Worm (Caenorhabditis elegans) whole organism, dauer: Measurements from ENCODE around the gene C49C3.8.

ENCODE experiments used
- unc-62 ChIP-seq: sonication (generic microtip); optimal IDR thresholded peaks from 2 replicates; lab custom pipeline; 2017; ENCODE audit warnings: missing biosample characterization, missing genetic modification reagents, missing genetic modification characterization

Gene C49C3.8

DNA sequence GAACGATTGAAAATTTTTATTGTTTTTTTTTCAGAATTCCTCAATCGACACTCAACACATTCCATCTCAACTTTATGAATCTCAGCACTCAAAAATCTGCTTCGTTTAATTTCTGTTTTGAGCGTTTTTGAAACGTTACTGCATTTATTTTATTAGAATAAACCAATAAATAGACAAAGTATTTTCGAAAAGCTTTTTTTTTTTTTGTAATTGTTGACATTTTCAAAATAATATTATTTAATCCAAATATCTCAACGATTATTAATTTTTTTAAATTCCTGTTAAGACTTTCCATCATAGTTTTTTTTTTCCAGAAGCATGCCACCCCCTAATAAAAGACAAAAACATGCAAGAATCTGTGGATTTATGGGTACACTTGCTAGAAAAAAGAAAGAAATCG is 2.7 kb upstream of the C49C3.8 start, which contains the start of gene C49C3.7:
Gene C49C3.7 (plus strand): TSS at position 301 of the 400 bp plus-strand sequence.
- TF ChIP-seq unc-62 (GFP tag; lab: Kevin White, UChicago): no peak

DNA sequence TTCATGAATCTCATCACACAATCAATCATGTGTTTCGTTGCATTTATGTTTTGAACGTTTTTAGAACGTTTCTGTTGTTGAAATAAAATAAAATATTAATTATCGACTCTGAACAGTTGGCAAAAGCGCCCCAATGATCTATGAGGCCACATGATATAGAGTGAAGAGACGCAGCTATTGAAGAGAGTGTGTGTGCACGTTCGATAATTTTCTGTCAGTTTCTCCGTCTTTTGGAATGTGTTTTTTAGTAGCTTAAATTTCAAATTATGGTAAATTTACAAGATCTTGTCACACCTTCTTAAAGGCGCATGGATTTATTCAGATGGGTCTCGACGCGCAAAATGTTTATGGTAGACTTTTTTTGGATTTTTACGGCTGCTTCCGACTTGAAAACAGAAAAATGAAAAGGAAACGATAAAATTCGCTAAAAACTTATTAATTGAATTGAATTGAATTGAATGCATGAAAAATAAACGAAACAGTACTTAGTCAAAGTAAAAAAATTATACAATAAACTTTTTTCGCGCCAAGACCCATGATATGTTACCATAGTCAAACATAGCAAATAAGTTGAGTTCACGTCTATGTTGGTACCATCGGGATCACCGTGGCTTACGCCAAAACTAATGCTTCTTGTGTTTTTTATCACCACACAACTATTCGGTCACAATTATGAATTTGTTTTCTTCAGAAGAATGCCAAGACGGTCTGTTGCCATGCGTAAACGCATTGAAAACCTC is 1.3 kb upstream of the C49C3.8 start, which contains the start of gene C49C3.15:
Gene C49C3.15 (plus strand): TSS at position 690 of the 740 bp plus-strand sequence.
- no peak for TF ChIP-seq unc-62 (GFP tag; lab: Kevin White, UChicago)

DNA sequence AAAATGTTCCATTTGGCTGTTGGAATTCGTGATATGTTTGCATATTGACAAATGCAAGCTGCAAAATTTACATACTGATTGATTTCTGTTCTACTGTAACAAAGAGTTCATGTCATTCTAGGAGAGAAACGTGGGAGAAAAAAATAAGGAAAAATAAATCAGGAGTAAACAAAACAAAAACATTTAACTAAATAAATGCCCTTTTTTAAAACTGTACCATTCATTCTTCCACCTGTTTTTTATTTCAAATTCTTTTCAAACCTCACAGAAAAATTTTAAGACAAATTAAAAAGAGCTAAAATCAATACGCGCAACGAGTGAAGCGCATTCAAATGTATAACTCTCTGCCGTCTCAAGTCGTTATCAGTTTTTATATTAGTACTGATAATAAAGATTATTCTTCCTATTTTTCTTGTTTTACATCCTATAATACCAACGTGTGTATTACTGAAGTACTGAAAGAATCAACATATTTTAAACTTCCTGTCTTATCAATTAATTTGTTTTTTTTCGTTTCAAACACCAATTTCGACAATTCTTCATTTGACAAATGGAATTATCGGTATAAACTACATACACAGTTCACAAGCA is 4.0 kb downstream of the C49C3.8 start, which contains the start of gene C49C3.10:
Gene C49C3.10 (minus strand): TSS at position 51 of the 591 bp plus-strand sequence.
- no peak for TF ChIP-seq unc-62 (GFP tag; lab: Kevin White, UChicago)

DNA sequence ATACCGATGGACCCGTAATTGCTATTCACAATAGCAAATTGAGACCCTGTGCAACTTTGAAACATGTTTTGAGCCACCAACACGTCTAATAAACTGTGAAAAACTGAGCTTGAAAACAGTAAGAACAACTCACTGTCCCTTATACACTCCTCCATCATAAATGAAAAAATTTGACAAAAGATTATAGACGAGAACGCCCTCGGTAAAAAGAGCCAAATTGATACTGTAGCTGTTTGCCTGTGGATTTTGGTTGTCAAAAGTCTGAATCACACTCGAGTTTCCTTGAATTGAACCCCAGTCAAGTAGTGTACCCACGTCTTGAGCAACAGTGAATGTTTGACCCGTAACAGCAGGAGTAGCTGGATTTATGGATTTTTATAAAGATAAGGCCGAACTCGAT is 6.0 kb downstream of the C49C3.8 start:
- TF ChIP-seq unc-62 (GFP tag; lab: Kevin White, UChicago): no peak

DNA sequence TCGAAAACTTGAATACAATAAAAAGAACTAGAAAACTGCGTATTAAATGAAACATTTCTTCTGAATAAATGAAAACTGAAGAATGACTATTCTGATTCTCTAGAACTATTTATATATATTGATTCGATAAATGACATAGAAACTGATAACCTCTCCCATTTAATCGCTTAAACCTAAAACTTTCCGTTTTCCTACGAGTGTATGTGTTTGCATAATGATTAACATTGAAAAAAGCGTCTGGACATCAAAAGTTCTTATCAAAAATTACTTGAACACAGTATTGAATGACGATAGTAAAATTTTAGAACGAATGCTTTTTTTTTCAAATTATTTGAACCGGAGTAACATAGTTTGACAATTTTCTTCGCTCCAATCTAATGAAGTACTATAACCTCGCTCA is 7.2 kb downstream of the C49C3.8 start, which contains the start of gene C49C3.9:
Gene C49C3.9 (minus strand): TSS at position 136 of the 400 bp plus-strand sequence.
- no peak for TF ChIP-seq unc-62 (GFP tag; lab: Kevin White, UChicago)

DNA sequence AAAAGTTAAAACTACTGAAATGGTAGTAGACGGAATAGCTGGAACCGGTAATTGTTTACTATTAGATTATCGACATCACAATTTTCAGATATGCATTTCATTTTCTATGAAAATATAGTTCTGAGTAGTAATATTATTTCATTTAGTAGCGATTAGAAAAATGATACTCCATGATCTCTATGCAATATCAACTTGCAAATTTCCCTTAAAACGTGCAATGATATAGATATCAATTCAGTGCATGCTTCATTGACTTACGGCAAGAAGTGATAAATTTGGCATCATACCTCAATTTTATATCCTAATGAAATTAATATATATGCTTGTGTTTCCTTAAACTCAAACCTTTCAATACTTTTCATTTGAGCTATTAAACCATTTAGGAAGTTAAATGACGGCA is 7.7 kb downstream of the C49C3.8 start, which contains the start of gene C49C3.21:
Gene C49C3.21 (plus strand): TSS at position 301 of the 400 bp plus-strand sequence.
- TF ChIP-seq unc-62 (GFP tag; lab: Kevin White, UChicago): no peak

DNA sequence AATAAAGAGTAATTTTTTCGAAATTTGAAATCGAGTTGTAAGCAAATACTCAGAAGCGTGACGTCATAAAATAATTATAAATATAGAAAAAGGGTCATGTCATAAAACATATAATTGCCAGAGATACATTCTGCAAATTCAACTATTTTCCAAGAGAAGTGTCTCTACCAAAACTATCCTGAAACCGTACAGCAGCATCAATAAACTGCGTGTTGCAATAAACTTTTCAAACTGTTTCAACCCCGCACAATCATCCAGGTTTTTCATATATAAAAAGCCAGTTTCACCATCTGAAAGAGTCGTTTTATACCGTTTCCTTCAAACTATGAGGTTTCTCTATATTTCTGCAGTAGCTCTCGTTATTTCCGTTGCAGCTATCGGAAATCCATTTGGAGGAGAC is 8.5 kb downstream of the C49C3.8 start, which contains the start of gene C49C3.11:
Gene C49C3.11 (plus strand): TSS at position 301 of the 400 bp plus-strand sequence.
- no peak for TF ChIP-seq unc-62 (GFP tag; lab: Kevin White, UChicago)

DNA sequence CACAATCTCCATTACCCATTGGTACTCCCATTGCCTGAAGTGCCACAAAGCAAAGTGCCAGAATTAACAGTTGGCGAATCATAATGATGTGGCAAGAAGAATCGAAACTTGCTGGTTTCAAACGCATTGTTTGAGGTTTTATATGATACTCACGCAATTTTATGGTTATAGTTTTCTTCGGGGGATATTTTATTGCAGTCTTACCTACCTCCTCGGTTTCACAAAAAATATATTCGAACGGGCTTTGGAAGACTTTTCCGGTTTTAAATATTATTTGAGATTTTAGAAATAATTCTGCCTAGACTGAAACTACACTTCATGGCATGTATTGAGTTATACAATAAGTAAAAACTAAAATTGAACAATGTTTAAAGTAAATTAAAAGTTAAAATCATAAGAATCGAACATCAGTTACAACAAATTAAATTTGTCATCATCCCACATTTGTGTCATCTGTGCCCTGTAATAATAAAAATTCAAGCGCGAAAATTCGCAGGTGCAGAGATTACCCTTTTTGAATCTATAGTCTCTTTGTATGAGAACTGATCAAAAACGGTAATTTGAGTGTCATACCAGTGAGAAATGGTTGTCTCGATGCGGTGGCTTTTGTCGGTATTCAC is 11.7 kb downstream of the C49C3.8 start, which contains the start of the genes clec-197 and clec-198:
Gene clec-197 (minus strand): TSS at position 101 of the 620 bp plus-strand sequence.
Gene clec-198 (plus strand): TSS at position 570 of the 620 bp plus-strand sequence.
- no peak for TF ChIP-seq unc-62 (GFP tag; lab: Kevin White, UChicago)

DNA sequence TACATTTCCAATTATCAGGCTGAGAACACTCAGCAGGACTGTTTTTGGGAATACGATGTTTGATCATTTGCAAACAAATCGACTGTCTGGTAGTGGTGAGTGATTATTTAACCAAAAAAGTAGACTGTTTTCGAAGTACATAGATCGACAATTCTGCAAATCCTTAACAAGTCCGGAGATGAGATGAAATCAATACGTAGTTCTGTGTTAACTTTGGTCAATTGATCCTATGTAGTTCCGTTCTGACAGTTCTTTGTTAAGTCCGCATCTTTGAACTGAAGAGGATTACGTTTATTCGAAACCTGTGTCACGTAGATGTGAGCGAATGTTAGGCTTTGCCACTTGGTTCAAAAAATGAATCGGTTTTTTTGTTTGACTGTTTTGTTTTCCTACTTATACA is 16.6 kb downstream of the C49C3.8 start, which contains the start of gene clec-199:
Gene clec-199 (plus strand): TSS at position 301 of the 400 bp plus-strand sequence.
- TF ChIP-seq unc-62 (GFP tag; lab: Kevin White, UChicago): no peak

DNA sequence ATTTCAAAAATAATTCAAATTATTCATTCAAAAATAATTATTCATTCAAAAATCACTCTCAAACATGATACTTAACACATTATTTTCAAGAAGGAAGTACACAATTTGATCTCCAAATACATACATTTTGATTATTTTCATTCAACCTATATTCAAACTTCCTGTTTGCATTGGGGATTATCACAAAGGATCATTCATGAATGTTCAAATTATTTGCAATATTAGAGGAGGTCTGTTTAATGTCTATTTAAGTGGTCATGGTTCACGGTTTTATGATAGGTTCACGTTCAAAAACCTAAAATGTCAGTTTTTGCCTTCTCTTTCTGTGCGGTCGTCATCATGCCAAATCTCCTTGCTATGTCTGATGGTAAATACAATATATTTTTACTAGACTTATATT is 26.1 kb downstream of the C49C3.8 start, which contains the start of gene clec-202:
Gene clec-202 (plus strand): TSS at position 301 of the 400 bp plus-strand sequence.
- no peak for TF ChIP-seq unc-62 (GFP tag; lab: Kevin White, UChicago)

DNA sequence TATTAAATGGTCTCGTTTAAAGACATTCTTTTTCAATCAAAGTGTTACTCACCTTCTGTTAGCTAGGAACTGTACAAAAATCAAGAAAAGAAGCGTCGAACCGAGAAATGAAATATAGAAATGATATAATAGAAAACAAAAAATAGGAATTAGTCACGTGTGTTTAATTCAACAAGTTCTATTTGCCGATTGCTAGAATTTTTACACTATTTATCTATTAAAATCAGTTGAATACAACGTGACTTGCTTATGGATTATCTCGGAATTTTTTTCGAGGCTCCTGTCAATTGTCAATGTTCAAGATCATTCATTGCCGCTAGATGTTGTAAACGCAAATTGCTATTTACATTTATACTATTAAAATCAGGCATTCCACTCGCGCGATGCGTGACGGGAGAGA is 32.3 kb downstream of the C49C3.8 start, which contains the start of gene zipt-17:
Gene zipt-17 (minus strand): TSS at position 101 of the 400 bp plus-strand sequence.
- no peak for TF ChIP-seq unc-62 (GFP tag; lab: Kevin White, UChicago)

DNA sequence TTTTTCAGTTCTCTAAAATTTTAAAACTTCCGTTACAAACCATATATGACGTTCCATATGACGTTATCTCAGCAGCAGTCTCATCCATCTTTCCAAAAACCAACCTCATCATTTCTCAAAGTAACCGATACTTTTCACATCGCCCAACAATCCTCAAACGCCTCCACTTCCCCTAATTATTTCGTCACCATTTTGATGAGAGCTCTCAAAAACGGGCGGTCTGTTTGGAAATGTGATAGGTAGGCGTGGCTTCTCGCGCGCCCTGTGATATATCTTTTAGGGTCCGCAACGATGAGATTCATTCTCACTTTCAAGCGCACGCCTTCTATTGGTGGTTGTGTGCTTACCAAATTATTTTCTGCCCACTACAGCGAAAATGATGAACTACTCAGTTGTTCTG is 33.3 kb downstream of the C49C3.8 start, which contains the start of gene trh-1:
Gene trh-1 (plus strand): TSS at position 301 of the 400 bp plus-strand sequence.
- TF ChIP-seq unc-62 (GFP tag; lab: Kevin White, UChicago): no peak

DNA sequence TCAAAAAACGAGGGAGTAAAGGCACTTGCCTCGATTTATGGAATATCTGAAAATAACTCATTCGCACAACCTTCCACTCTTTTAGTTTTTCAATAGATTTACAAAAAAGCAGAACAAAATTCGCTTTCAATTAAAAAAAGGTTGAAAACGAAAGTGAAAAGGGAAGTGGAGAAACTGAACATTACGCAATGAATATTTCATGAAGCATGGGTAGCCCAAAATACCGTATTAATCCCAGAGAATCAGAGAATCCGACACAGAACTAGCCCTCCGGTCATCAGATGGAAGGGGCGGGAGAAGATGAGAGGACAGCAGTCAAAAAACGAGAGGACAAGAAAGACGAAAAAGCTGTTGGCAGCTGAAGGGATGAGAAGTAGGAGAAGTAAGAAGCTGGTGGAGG is 36.5 kb downstream of the C49C3.8 start, which contains the start of gene C30H6.5:
Gene C30H6.5 (plus strand): TSS at position 301 of the 400 bp plus-strand sequence.
- TF ChIP-seq unc-62 (GFP tag; lab: Kevin White, UChicago): no peak

DNA sequence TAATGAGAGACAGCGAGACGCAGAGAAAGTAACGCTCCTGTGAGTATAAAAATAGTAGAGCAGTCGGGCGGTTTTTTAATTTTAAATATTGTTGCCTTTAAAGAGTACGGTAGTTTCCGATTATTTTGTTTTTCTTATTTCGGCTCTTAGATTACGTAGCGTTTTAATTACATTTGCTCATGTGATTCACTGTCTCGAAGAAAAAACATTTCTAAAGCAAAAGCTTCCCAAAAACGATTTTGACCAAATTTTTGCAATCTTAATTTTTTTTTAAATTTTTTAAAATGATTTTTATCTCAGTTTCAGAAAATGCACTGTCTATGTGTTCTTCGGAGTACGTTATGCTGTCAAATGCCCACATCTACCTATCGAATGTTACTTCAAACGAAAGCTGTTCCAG is 41.1 kb downstream of the C49C3.8 start, which contains the start of gene haf-1:
Gene haf-1 (plus strand): TSS at position 301 of the 400 bp plus-strand sequence.
- TF ChIP-seq unc-62 (GFP tag; lab: Kevin White, UChicago): no peak

DNA sequence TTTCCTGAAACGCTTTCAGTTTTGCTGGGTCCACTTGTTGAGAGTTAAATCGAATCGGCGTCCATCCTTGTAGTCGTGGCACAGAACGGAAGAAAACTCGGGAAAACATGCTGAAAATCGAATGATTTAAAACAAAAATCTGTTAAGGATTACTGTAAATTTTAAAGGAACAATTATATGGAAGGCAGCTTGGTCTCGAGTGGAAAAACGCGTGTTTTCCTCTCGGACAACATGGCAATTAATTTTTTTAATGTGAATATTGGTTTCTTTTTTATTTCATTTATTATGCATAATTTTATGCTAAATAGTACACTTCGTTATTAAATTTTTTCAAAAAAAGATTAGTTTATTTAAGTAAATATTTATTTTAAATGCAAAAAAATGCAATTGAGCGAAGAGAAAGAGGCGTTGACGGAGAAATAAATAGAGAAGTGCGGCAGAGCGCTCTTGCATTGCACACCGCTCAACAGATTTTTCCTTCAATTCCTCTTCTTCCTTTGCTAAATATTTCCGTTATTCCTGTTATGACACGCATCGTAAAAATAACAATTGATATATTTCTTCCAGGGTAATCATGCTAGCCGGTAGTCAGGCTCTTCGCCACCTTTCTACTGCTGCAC is 45.2 kb downstream of the C49C3.8 start, which contains the start of the genes C30H6.9 and dlat-2:
Gene C30H6.9 (minus strand): TSS at position 110 of the 620 bp plus-strand sequence.
Gene dlat-2 (plus strand): TSS at position 566 of the 620 bp plus-strand sequence.
- TF ChIP-seq unc-62 (GFP tag; lab: Kevin White, UChicago): no peak
